Fruit fly (Drosophila melanogaster) whole organism, embryonic: Measurements from ENCODE around the gene CG32073.
A peak's percentile ranks its signal among the peaks of the same experiment; 100 is the strongest.

Experiments
- Aef1 ChIP-seq: fragments of 200-800 bp; sonication (Bioruptor generic); IDR thresholded peaks from 3 replicates; pipeline ENCODE4 v1.3.6; 2022; ENCODE audit warnings: missing biosample characterization, missing genetic modification characterization
- Awh ChIP-seq: fragments of 200-800 bp; sonication (Bioruptor generic); IDR thresholded peaks from 2 replicates; pipeline ENCODE4, ENCODE4 v1.3.6; 2022; ENCODE audit warnings: missing biosample characterization, missing genetic modification characterization
- Bteb2 ChIP-seq: fragments of 200-800 bp; sonication (Bioruptor generic); optimal IDR thresholded peaks from 2 replicates; lab custom pipeline; 2016; ENCODE audit warnings: missing biosample characterization, missing genetic modification characterization
- CG10959 ChIP-seq: fragments of 200-800 bp; sonication (Bioruptor generic); IDR thresholded peaks from 2 replicates; pipeline ENCODE4 v1.3.6; 2022; ENCODE audit warnings: missing biosample characterization, missing genetic modification characterization
- CG11085 ChIP-seq: fragments of 200-800 bp; sonication (Bioruptor generic); IDR thresholded peaks from 2 replicates; pipeline ENCODE4 v1.3.6; 2022; ENCODE audit warnings: missing biosample characterization, missing genetic modification characterization
- CG11723 ChIP-seq: fragments of 200-800 bp; sonication (Bioruptor generic); optimal IDR thresholded peaks from 2 replicates; lab custom pipeline; 2017; ENCODE audit warnings: missing biosample characterization, mild to moderate bottlenecking, missing genetic modification characterization
- CG12299 ChIP-seq: fragments of 200-800 bp; sonication (Bioruptor generic); optimal IDR thresholded peaks from 2 replicates; lab custom pipeline; 2018; ENCODE audit warnings: missing biosample characterization, mild to moderate bottlenecking, missing genetic modification characterization
- CG12769 ChIP-seq: fragments of 200-800 bp; sonication (Bioruptor generic); optimal IDR thresholded peaks from 2 replicates; lab custom pipeline; 2019; ENCODE audit warnings: missing biosample characterization, mild to moderate bottlenecking, missing genetic modification characterization, moderate library complexity
- CG12942 ChIP-seq: fragments of 200-800 bp; sonication (Bioruptor generic); optimal IDR thresholded peaks from 3 replicates; lab custom pipeline; 2016; ENCODE audit warnings: missing biosample characterization, missing genetic modification characterization
- CG13296 ChIP-seq: fragments of 200-800 bp; sonication (Bioruptor generic); optimal IDR thresholded peaks from 3 replicates; lab custom pipeline; 2018; ENCODE audit warnings: missing biosample characterization, mild to moderate bottlenecking, missing genetic modification characterization
- CG13624 ChIP-seq: fragments of 200-800 bp; sonication (Bioruptor generic); optimal IDR thresholded peaks from 2 replicates; lab custom pipeline; 2016; ENCODE audit warnings: missing biosample characterization, missing genetic modification characterization
- CG15011 ChIP-seq: fragments of 200-800 bp; sonication (Bioruptor generic); optimal IDR thresholded peaks from 3 replicates; lab custom pipeline; 2018; ENCODE audit warnings: missing biosample characterization, mild to moderate bottlenecking, missing genetic modification characterization
- CG17186 ChIP-seq: fragments of 200-800 bp; sonication (Bioruptor generic); optimal IDR thresholded peaks from 3 replicates; lab custom pipeline; 2017; ENCODE audit warnings: missing biosample characterization, missing genetic modification reagents, missing genetic modification characterization
- CG18262 ChIP-seq: fragments of 200-800 bp; optimal IDR thresholded peaks from 3 replicates; lab custom pipeline; 2019; ENCODE audit warnings: missing biosample characterization, mild to moderate bottlenecking, missing genetic modification characterization, moderate library complexity
- CG18476 ChIP-seq: fragments of 200-800 bp; sonication (Bioruptor generic); optimal IDR thresholded peaks from 2 replicates; lab custom pipeline; 2016; ENCODE audit warnings: missing biosample characterization, mild to moderate bottlenecking, missing genetic modification characterization
- CG2129 ChIP-seq: fragments of 200-800 bp; sonication (Bioruptor generic); IDR thresholded peaks from 2 replicates; pipeline ENCODE4 v1.3.6; 2022; ENCODE audit warnings: missing biosample characterization, missing genetic modification characterization; ENCODE audit not compliant: partially characterized antibody
- CG2202 ChIP-seq: fragments of 200-800 bp; sonication (Bioruptor generic); optimal IDR thresholded peaks from 2 replicates; lab custom pipeline; 2018; ENCODE audit warnings: missing biosample characterization, mild to moderate bottlenecking, missing genetic modification characterization
- CG34224 ChIP-seq: fragments of 200-800 bp; sonication (Bioruptor generic); IDR thresholded peaks from 3 replicates; pipeline ENCODE4 v1.3.6; 2022; ENCODE audit warnings: missing biosample characterization, missing genetic modification characterization; ENCODE audit not compliant: partially characterized antibody
- CG34422 ChIP-seq: fragments of 200-800 bp; sonication (Bioruptor generic); IDR thresholded peaks from 3 replicates; pipeline ENCODE4 v1.3.6; 2022; ENCODE audit warnings: missing biosample characterization, missing genetic modification characterization
- CG3995 ChIP-seq: fragments of 200-800 bp; sonication (Bioruptor generic); optimal IDR thresholded peaks from 3 replicates; lab custom pipeline; 2016; ENCODE audit warnings: missing biosample characterization, missing genetic modification characterization
- CG5245 ChIP-seq: fragments of 200-800 bp; sonication (Bioruptor generic); optimal IDR thresholded peaks from 3 replicates; lab custom pipeline; 2016; ENCODE audit warnings: missing biosample characterization, missing genetic modification characterization
- CG6854 ChIP-seq: fragments of 200-800 bp; sonication (Bioruptor generic); optimal IDR thresholded peaks from 3 replicates; lab custom pipeline; 2017; ENCODE audit warnings: missing biosample characterization, mild to moderate bottlenecking, missing genetic modification characterization
- CG7271 ChIP-seq: fragments of 200-800 bp; sonication (Bioruptor generic); optimal IDR thresholded peaks from 2 replicates; lab custom pipeline; 2018; ENCODE audit warnings: missing biosample characterization, mild to moderate bottlenecking, missing genetic modification characterization, moderate library complexity
- CG7556 ChIP-seq: fragments of 200-800 bp; sonication (Bioruptor generic); optimal IDR thresholded peaks from 2 replicates; lab custom pipeline; 2017; ENCODE audit warnings: missing biosample characterization, mild to moderate bottlenecking, missing genetic modification characterization
- CG8281 ChIP-seq: fragments of 200-800 bp; sonication (Bioruptor generic); optimal IDR thresholded peaks from 2 replicates; lab custom pipeline; 2018; ENCODE audit warnings: missing biosample characterization, mild to moderate bottlenecking, missing genetic modification characterization, moderate library complexity
- CG8290 ChIP-seq, 3 experiments: fragments of 200-800 bp; sonication (Bioruptor generic); optimal IDR thresholded peaks; 2 replicates each; lab custom pipeline; 2016 to 2019; ENCODE audit warnings: missing biosample characterization in 3 of 3, missing genetic modification characterization in 3 of 3, mild to moderate bottlenecking in 2 of 3, moderate library complexity in 1 of 3
- CkIIα-i1 ChIP-seq: fragments of 200-800 bp; sonication (Bioruptor generic); IDR thresholded peaks from 2 replicates; pipeline ENCODE4 v1.3.6; 2022; ENCODE audit warnings: missing biosample characterization, missing genetic modification characterization
- Eip74EF ChIP-seq, 2 experiments: fragments of 200-800 bp in 1 of 2; fragments of >200 bp in 1 of 2; sonication (Bioruptor generic) in 1 of 2; optimal IDR thresholded peaks; 2 replicates each; lab custom pipeline; 2017 to 2019; ENCODE audit warnings: missing biosample characterization in 2 of 2, missing genetic modification characterization in 2 of 2, mild to moderate bottlenecking in 1 of 2, moderate library complexity in 1 of 2
- Fer2 ChIP-seq: fragments of 200-800 bp; sonication (Bioruptor generic); optimal IDR thresholded peaks from 2 replicates; lab custom pipeline; 2018; ENCODE audit warnings: missing biosample characterization, mild to moderate bottlenecking, missing genetic modification characterization, moderate library complexity
- Fer3 ChIP-seq: fragments of 200-800 bp; sonication (Bioruptor generic); optimal IDR thresholded peaks from 2 replicates; lab custom pipeline; 2018; ENCODE audit warnings: missing biosample characterization, mild to moderate bottlenecking, missing genetic modification characterization, moderate library complexity
- HLH3B ChIP-seq: fragments of 200-800 bp; sonication (Bioruptor generic); IDR thresholded peaks from 2 replicates; pipeline ENCODE4 v1.3.6; 2022; ENCODE audit warnings: missing biosample characterization, missing genetic modification characterization
- Hey ChIP-seq: fragments of 200-800 bp; sonication (Bioruptor generic); optimal IDR thresholded peaks from 3 replicates; lab custom pipeline; 2018; ENCODE audit warnings: missing biosample characterization, mild to moderate bottlenecking, missing genetic modification characterization
- Myb ChIP-seq: fragments of 200-800 bp; sonication (Bioruptor generic); optimal IDR thresholded peaks from 2 replicates; lab custom pipeline; 2016; ENCODE audit warnings: missing biosample characterization, missing genetic modification characterization
- Six4 ChIP-seq: fragments of 200-800 bp; sonication (Bioruptor generic); optimal IDR thresholded peaks from 2 replicates; lab custom pipeline; 2016; ENCODE audit warnings: missing biosample characterization, missing genetic modification characterization
- Usf ChIP-seq: fragments of 200-800 bp; sonication (Bioruptor generic); optimal IDR thresholded peaks from 2 replicates; lab custom pipeline; 2017; ENCODE audit warnings: missing genotype, missing biosample characterization, missing genetic modification characterization
- ase ChIP-seq: fragments of 200-800 bp; sonication (Bioruptor generic); IDR thresholded peaks from 3 replicates; pipeline ENCODE4 v1.3.6; 2022; ENCODE audit warnings: missing biosample characterization, missing genetic modification characterization
- chm ChIP-seq: fragments of 200-800 bp; sonication (Bioruptor generic); IDR thresholded peaks from 2 replicates; pipeline ENCODE4 v1.3.6; 2022; ENCODE audit warnings: missing biosample characterization, missing genetic modification characterization
- chn ChIP-seq: fragments of 200-800 bp; sonication (Bioruptor generic); optimal IDR thresholded peaks from 2 replicates; lab custom pipeline; 2016; ENCODE audit warnings: missing biosample characterization, missing genetic modification characterization
- disco-r ChIP-seq: fragments of 200-800 bp; sonication (Bioruptor generic); optimal IDR thresholded peaks from 2 replicates; lab custom pipeline; 2016; ENCODE audit warnings: missing biosample characterization, missing genetic modification characterization
- gsb-n ChIP-seq: fragments of 200-800 bp; sonication (Bioruptor generic); optimal IDR thresholded peaks from 3 replicates; lab custom pipeline; 2018; ENCODE audit warnings: missing biosample characterization, mild to moderate bottlenecking, missing genetic modification characterization
- ken ChIP-seq: fragments of 200-800 bp; sonication (Bioruptor generic); IDR thresholded peaks from 3 replicates; pipeline ENCODE4 v1.3.6; 2022; ENCODE audit warnings: missing biosample characterization, missing genetic modification characterization
- klu ChIP-seq: fragments of 200-800 bp; sonication (Bioruptor generic); IDR thresholded peaks from 2 replicates; pipeline ENCODE4 v1.3.6; 2022; ENCODE audit warnings: missing biosample characterization, missing genetic modification characterization
- luna ChIP-seq: fragments of 200-800 bp; sonication (Bioruptor generic); optimal IDR thresholded peaks from 2 replicates; lab custom pipeline; 2016; ENCODE audit warnings: missing biosample characterization, missing genetic modification characterization
- peb ChIP-seq: fragments of 200-800 bp; sonication (Bioruptor generic); IDR thresholded peaks from 2 replicates; pipeline ENCODE4 v1.3.6; 2022; ENCODE audit warnings: missing biosample characterization, missing genetic modification characterization
- repo ChIP-seq: fragments of 200-800 bp; sonication (Bioruptor generic); optimal IDR thresholded peaks from 2 replicates; lab custom pipeline; 2016; ENCODE audit warnings: missing biosample characterization, missing genetic modification characterization
- sim ChIP-seq: fragments of 200-800 bp; sonication (Bioruptor generic); IDR thresholded peaks from 2 replicates; pipeline ENCODE4 v1.3.6; 2022; ENCODE audit warnings: missing biosample characterization, missing genetic modification characterization
- sima ChIP-seq: fragments of 200-800 bp; sonication (Bioruptor generic); optimal IDR thresholded peaks from 2 replicates; lab custom pipeline; 2016; ENCODE audit warnings: missing biosample characterization, missing genetic modification characterization
- slbo ChIP-seq: fragments of 200-800 bp; sonication (Bioruptor generic); IDR thresholded peaks from 2 replicates; pipeline ENCODE4 v1.3.6; 2022; ENCODE audit warnings: missing biosample characterization, missing genetic modification characterization
- tup ChIP-seq: fragments of 200-800 bp; sonication (Bioruptor generic); optimal IDR thresholded peaks from 2 replicates; lab custom pipeline; 2016; ENCODE audit warnings: missing biosample characterization, mild to moderate bottlenecking, missing genetic modification characterization, moderate library complexity

Gene CG32073

dm6 chr3L:11089805-11090440, 17.5 kb downstream of the CG32073 start (continued):
- peak; percentile 86 for TF ChIP-seq CG2202 (tag; lab: Kevin White, UChicago)
- peak; percentile 57 for TF ChIP-seq Myb (GFP tag; lab: Kevin White, UChicago)
- no peak for TF ChIP-seq CG3995
- no peak for TF ChIP-seq CG34224 (GFP tag; lab: Robert Waterston, UW)
- TF ChIP-seq CG17186 (GFP tag; lab: Kevin White, UChicago) = peak; percentile 52
- peak in 1 of 2 experiments; percentile 96 for TF ChIP-seq Eip74EF (GFP tag; optimal IDR thresholded peaks at IDR 0.05; lab: Kevin White, UChicago)
- TF ChIP-seq ase = peak; percentile 43
- TF ChIP-seq Bteb2 = peak; percentile 82
- peak; percentile 59 for TF ChIP-seq Aef1 (GFP tag; lab: Robert Waterston, UW)
- TF ChIP-seq tup (GFP tag; lab: Kevin White, UChicago) = peak; percentile 76
- TF ChIP-seq ken = no peak
- no peak for TF ChIP-seq CG2129
- TF ChIP-seq CG12299 (tag; lab: Kevin White, UChicago) = peak; percentile 80
- TF ChIP-seq CG13624 (GFP tag; lab: Kevin White, UChicago) = peak; percentile 26
- no peak for TF ChIP-seq CG11085 (GFP tag; lab: Robert Waterston, UW)
- peak; percentile 98 for TF ChIP-seq CG18262 (tag; lab: Kevin White, UChicago)
- peak; percentile 67 for TF ChIP-seq CG7271 (tag; lab: Kevin White, UChicago)
- TF ChIP-seq CG8290 (GFP tag; optimal IDR thresholded peaks at IDR 0.05; lab: Kevin White, UChicago) = peak; percentile 45
- peak; percentile 52 to 73 for TF ChIP-seq CG8290 (tag; optimal IDR thresholded peaks at IDR 0.05; lab: Kevin White, UChicago)
- TF ChIP-seq CG8281 (tag; lab: Kevin White, UChicago) = peak; percentile 66
- peak; percentile 98 for TF ChIP-seq CG7556 (GFP tag; lab: Kevin White, UChicago)
- peak; percentile 90 for TF ChIP-seq Awh
- peak; percentile 20 for TF ChIP-seq Hey (tag; lab: Kevin White, UChicago)
- peak; percentile 71 for TF ChIP-seq sim (GFP tag; lab: Robert Waterston, UW)
- TF ChIP-seq Fer2 (tag; lab: Kevin White, UChicago) = no peak
- TF ChIP-seq CG10959 (GFP tag; lab: Robert Waterston, UW) = peak; percentile 83
- TF ChIP-seq Six4 (GFP tag; lab: Kevin White, UChicago) = peak; percentile 92
- peak; percentile 39; the same call in 1 of the 2 replicates for TF ChIP-seq peb (GFP tag; lab: Robert Waterston, UW)
- TF ChIP-seq CG34422 (GFP tag; lab: Robert Waterston, UW) = peak; percentile 74
- peak; percentile 71 for TF ChIP-seq HLH3B (GFP tag; lab: Robert Waterston, UW)
- TF ChIP-seq disco-r (GFP tag; lab: Kevin White, UChicago) = peak; percentile 73
- TF ChIP-seq gsb-n = peak; percentile 85
- TF ChIP-seq luna (GFP tag; lab: Kevin White, UChicago) = no peak
- TF ChIP-seq slbo = peak; percentile 44; the same call in 1 of the 2 replicates
- TF ChIP-seq CG6854 (GFP tag; lab: Kevin White, UChicago) = peak; percentile 76
- peak; percentile 47 for TF ChIP-seq CG12942
- TF ChIP-seq CG12769 (tag; lab: Kevin White, UChicago) = peak; percentile 3
- TF ChIP-seq CG5245 = peak; percentile 68
- TF ChIP-seq CkIIα-i1 = no peak
- TF ChIP-seq chn (GFP tag; lab: Kevin White, UChicago) = peak; percentile 84
- TF ChIP-seq chm (GFP tag; lab: Robert Waterston, UW) = peak; percentile 94; the same call in 1 of the 2 replicates
- TF ChIP-seq Usf (GFP tag; lab: Kevin White, UChicago) = peak; percentile 56
- TF ChIP-seq CG13296 = peak; percentile 90
- TF ChIP-seq CG15011 = peak; percentile 67
- peak; percentile 78 for TF ChIP-seq repo
- TF ChIP-seq Fer3 = peak; percentile 52
- no peak for TF ChIP-seq sima
- TF ChIP-seq CG11723 (GFP tag; lab: Kevin White, UChicago) = peak; percentile 91
- TF ChIP-seq CG18476 (GFP tag; lab: Kevin White, UChicago) = peak; percentile 91
- TF ChIP-seq klu (GFP tag; lab: Robert Waterston, UW) = peak; percentile 73; the same call in 1 of the 2 replicates
